Worm (Caenorhabditis elegans) whole organism, early embryonic: ENCODE data around the gene W07E11.1.

Source experiments
- ama-1 ChIP-seq: fragments of 150-350 bp; optimal IDR thresholded peaks from 2 replicates; lab custom pipeline; 2014
- ceh-13 ChIP-seq: fragments of 200-800 bp; sonication (Bioruptor generic); optimal IDR thresholded peaks from 2 replicates; lab custom pipeline; 2018; ENCODE audit warnings: mild to moderate bottlenecking, missing genetic modification characterization, missing compliant biosample characterization

- TF ChIP-seq ama-1 (lab: Kevin White, UChicago) (no peak), ceh-13 (GFP tag; lab: Kevin White, UChicago) (no peak)
These were observed 63.9 kb downstream of the W07E11.1 start for ce11 chrX:10148235-10148872.
